Worm (Caenorhabditis elegans) whole organism, early embryonic: ENCODE results near the gene C37H5.5.

ENCODE experiments used
- B0310.2 ChIP-seq: sonication (generic microtip); optimal IDR thresholded peaks from 2 replicates; lab custom pipeline; 2016; ENCODE audit warnings: mild to moderate bottlenecking, missing genetic modification characterization, missing compliant biosample characterization
- F13C5.2 ChIP-seq: sonication (generic microtip); optimal IDR thresholded peaks from 2 replicates; lab custom pipeline; 2017; ENCODE audit warnings: mild to moderate bottlenecking, missing genetic modification characterization, inconsistent platforms, missing compliant biosample characterization
- aly-1 ChIP-seq: sonication (generic microtip); optimal IDR thresholded peaks from 2 replicates; lab custom pipeline; 2016; ENCODE audit warnings: missing genetic modification characterization, missing compliant biosample characterization
- ama-1 ChIP-seq: fragments of 150-350 bp; optimal IDR thresholded peaks from 2 replicates; lab custom pipeline; 2014
- ceh-13 ChIP-seq: fragments of 200-800 bp; sonication (Bioruptor generic); optimal IDR thresholded peaks from 2 replicates; lab custom pipeline; 2018; ENCODE audit warnings: mild to moderate bottlenecking, missing genetic modification characterization, missing compliant biosample characterization
- ceh-36 ChIP-seq: sonication (generic microtip); optimal IDR thresholded peaks from 2 replicates; lab custom pipeline; 2016; ENCODE audit warnings: missing genetic modification characterization, inconsistent platforms, missing compliant biosample characterization
- ets-7 ChIP-seq: sonication (generic microtip); optimal IDR thresholded peaks from 2 replicates; lab custom pipeline; 2016; ENCODE audit warnings: missing genotype, missing genetic modification characterization, missing compliant biosample characterization
- flt-1 ChIP-seq: fragments of 200-800 bp; sonication (Bioruptor generic); IDR thresholded peaks from 2 replicates; pipeline ENCODE4 v1.3.6; 2022; ENCODE audit warnings: missing genetic modification characterization, missing compliant biosample characterization
- hmbx-1 ChIP-seq: sonication (generic microtip); optimal IDR thresholded peaks from 2 replicates; lab custom pipeline; 2016; ENCODE audit warnings: mild to moderate bottlenecking, missing genetic modification characterization, missing compliant biosample characterization
- hmg-4 ChIP-seq: fragments of 200-800 bp; sonication (Bioruptor generic); optimal IDR thresholded peaks from 2 replicates; lab custom pipeline; 2018; ENCODE audit warnings: mild to moderate bottlenecking, missing genetic modification characterization, missing compliant biosample characterization
- hnd-1 ChIP-seq: sonication (generic microtip); optimal IDR thresholded peaks from 2 replicates; lab custom pipeline; 2016; ENCODE audit warnings: missing genetic modification characterization, missing compliant biosample characterization
- pes-1 ChIP-seq: fragments of 200-800 bp; sonication (Bioruptor generic); IDR thresholded peaks from 2 replicates; pipeline ENCODE4 v1.3.6; 2022; ENCODE audit warnings: missing genetic modification reagents, missing genetic modification characterization, missing compliant biosample characterization
- scrt-1 ChIP-seq: fragments of 200-800 bp; sonication (Bioruptor generic); IDR thresholded peaks from 2 replicates; pipeline ENCODE4 v1.3.6; 2022; ENCODE audit warnings: missing genetic modification characterization, missing compliant biosample characterization
- sea-1 ChIP-seq: fragments of 200-800 bp; sonication (Bioruptor generic); conservative IDR thresholded peaks from 2 replicates; pipeline ENCODE4 v1.3.6; 2022; ENCODE audit warnings: missing genetic modification characterization, missing compliant biosample characterization
- tbx-11 ChIP-seq: fragments of 200-800 bp; sonication (Bioruptor generic); IDR thresholded peaks from 2 replicates; pipeline ENCODE4 v1.3.6; 2022; ENCODE audit warnings: missing genetic modification characterization, missing compliant biosample characterization
- tbx-37 ChIP-seq: fragments of 200-800 bp; sonication (Bioruptor generic); conservative IDR thresholded peaks from 2 replicates; pipeline ENCODE4 v1.3.6; 2022; ENCODE audit warnings: missing genetic modification reagents, missing genetic modification characterization, missing compliant biosample characterization
- tra-4 ChIP-seq: sonication (generic microtip); optimal IDR thresholded peaks from 2 replicates; lab custom pipeline; 2017; ENCODE audit warnings: missing genetic modification characterization, missing compliant biosample characterization

Gene C37H5.5

ce11 chrV:4806859-4807258, 20.3 kb upstream of the C37H5.5 start:
- TF ChIP-seq hmg-4 (no peak), B0310.2 (no peak), ceh-13 (no peak), ama-1 (lab: Kevin White, UChicago) (no peak), ceh-36 (tag; lab: Kevin White, UChicago) (no peak), ets-7 (tag; lab: Kevin White, UChicago) (no peak), tbx-37 (GFP tag; lab: Robert Waterston, UW) (no peak), aly-1 (tag; lab: Kevin White, UChicago) (no peak), tra-4 (tag; lab: Kevin White, UChicago) (no peak), pes-1 (no peak), flt-1 (no peak), hmbx-1 (tag; lab: Kevin White, UChicago) (no peak), hnd-1 (tag; lab: Kevin White, UChicago) (no peak), sea-1 (no peak), scrt-1 (GFP tag; lab: Robert Waterston, UW) (no peak), tbx-11 (GFP tag; lab: Robert Waterston, UW) (no peak), F13C5.2 (tag; lab: Kevin White, UChicago) (no peak)

DNA sequence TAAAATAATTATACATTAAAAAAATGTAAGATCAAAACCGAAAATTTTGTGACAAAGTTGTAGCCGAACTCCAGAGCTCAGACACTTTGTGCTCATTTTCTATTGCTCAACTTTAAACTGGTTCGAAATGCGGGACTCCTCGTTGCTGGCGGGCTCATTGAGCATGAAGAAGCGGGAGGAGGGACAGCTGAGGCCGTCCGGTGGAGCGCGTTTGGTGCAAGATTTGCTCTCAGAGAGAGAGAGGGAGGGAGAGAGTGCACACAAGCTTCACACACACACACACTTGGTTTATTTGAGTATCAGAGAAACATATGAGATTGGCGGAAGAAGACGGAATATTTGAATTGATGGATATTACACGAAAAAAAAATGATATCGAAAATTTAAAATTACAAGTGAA, 16.5 kb upstream of the C37H5.5 start:
- TF ChIP-seq pes-1: no peak
- peak; percentile 54 for TF ChIP-seq hmg-4

DNA sequence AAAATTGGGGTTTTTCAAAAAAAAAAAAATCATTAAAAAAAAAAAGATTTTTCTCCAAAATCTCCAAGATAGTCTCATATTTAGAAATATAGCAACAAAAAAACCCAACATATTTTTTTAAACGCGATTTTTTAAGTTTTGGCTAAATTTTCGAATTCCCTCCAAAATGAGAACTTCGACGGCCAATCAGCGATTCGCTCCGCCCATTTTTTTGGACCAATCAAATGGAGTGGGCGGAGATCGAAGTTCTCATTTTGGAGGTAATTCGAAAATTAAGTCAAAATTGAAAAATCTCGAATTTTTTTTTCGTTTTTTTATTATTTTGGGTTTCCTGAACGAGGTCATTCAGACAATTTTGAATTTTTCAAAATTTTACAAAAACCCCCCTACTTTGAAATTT, 13.3 kb upstream of the C37H5.5 start:
- no peak for TF ChIP-seq ceh-36 (tag; lab: Kevin White, UChicago)
- no peak for TF ChIP-seq tra-4 (tag; lab: Kevin White, UChicago)
- no peak for TF ChIP-seq hnd-1 (tag; lab: Kevin White, UChicago)
- no peak for TF ChIP-seq ceh-13

DNA sequence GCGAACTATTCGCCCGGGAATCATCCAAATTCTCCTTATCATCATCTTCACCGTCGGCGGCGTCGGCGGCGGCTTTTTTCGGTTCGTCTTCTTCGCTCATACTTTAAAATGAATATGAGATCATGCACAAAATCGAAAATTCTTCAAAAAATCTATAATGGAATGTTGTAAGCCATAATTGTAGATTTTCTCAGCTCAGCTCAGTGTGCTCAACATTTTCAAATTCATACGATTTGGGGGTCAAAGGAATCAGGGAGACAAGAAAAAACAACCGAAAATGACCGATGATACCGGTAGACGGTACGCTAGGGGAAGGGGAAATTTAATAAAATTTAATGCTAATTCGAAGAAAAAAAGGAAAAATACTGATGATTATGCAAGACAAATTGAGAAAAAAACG, 8.6 kb upstream of the C37H5.5 start, which contains the start of gene ccep-97:
Gene ccep-97, minus strand, starts transcription at position 101 of the 400 bp plus-strand sequence.
- TF ChIP-seq hnd-1 (tag; lab: Kevin White, UChicago) (no peak), hmbx-1 (tag; lab: Kevin White, UChicago) (no peak), ets-7 (tag; lab: Kevin White, UChicago) (no peak), sea-1 (no peak), flt-1 (no peak), ceh-36 (tag; lab: Kevin White, UChicago) (no peak), tbx-11 (GFP tag; lab: Robert Waterston, UW) (no peak), B0310.2 (no peak), pes-1 (no peak), tbx-37 (GFP tag; lab: Robert Waterston, UW) (no peak), tra-4 (tag; lab: Kevin White, UChicago) (no peak), aly-1 (tag; lab: Kevin White, UChicago) (no peak), hmg-4 (no peak)

ce11 chrV:4820601-4821000, 6.6 kb upstream of the C37H5.5 start:
- TF ChIP-seq tra-4 (tag; lab: Kevin White, UChicago) (no peak), tbx-37 (GFP tag; lab: Robert Waterston, UW) (no peak), aly-1 (tag; lab: Kevin White, UChicago) (no peak), hmbx-1 (tag; lab: Kevin White, UChicago) (no peak), scrt-1 (GFP tag; lab: Robert Waterston, UW) (no peak), sea-1 (no peak), B0310.2 (no peak), ets-7 (tag; lab: Kevin White, UChicago) (no peak), hmg-4 (no peak), ceh-36 (tag; lab: Kevin White, UChicago) (no peak), ama-1 (lab: Kevin White, UChicago) (no peak), pes-1 (no peak), hnd-1 (tag; lab: Kevin White, UChicago) (no peak), tbx-11 (GFP tag; lab: Robert Waterston, UW) (no peak), F13C5.2 (tag; lab: Kevin White, UChicago) (no peak), flt-1 (no peak), ceh-13 (no peak)

- TF ChIP-seq hmbx-1 (tag; lab: Kevin White, UChicago) (no peak), sea-1 (no peak), hnd-1 (tag; lab: Kevin White, UChicago) (no peak), ama-1 (lab: Kevin White, UChicago) (no peak), B0310.2 (no peak), ceh-13 (no peak), tbx-11 (GFP tag; lab: Robert Waterston, UW) (no peak), flt-1 (no peak), aly-1 (tag; lab: Kevin White, UChicago) (no peak), pes-1 (no peak), ets-7 (tag; lab: Kevin White, UChicago) (no peak), ceh-36 (tag; lab: Kevin White, UChicago) (no peak), hmg-4 (no peak), tbx-37 (GFP tag; lab: Robert Waterston, UW) (no peak), scrt-1 (GFP tag; lab: Robert Waterston, UW) (no peak), F13C5.2 (tag; lab: Kevin White, UChicago) (no peak), tra-4 (tag; lab: Kevin White, UChicago) (no peak)
These were observed 3.9 kb upstream of the C37H5.5 start, which contains the start of gene adss-1 for ce11 chrV:4823323-4823682. Gene adss-1, minus strand, starts transcription at chrV:4823423.

DNA sequence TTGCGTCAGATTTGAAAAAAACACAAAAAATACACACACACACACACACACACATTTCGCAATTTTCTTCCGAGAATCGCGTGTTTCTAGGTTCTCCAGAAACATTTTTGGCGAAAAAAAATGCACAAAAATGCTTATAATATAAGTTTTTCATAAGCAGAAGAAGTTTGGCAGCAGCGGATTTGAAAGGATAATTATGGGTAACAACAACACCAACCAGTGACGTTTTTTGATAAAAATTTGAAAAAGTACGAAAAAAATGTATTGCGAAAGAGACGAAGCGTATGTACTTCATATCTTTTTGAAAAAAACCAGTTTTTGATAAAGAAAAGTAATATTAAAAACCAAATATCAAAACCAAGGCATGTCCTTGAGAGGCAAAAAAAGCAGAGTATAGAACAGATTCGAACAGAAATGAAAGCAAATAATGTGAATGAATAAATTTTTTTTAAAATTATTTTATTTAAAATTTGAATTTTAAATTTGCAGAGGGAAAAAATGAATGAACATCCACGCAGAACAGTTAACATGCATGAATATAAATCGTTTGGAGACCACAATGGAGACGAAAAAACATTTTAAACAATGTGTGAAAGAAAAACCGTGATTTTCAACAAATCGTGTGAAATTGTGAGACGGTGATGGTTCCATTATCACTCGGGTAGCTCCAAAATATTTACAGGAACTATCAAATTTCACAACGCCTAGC, 3.3 kb upstream of the C37H5.5 start:
- TF ChIP-seq sea-1 (no peak), hnd-1 (tag; lab: Kevin White, UChicago) (no peak), ceh-36 (tag; lab: Kevin White, UChicago) (no peak), ama-1 (lab: Kevin White, UChicago) (peak; percentile 27), ets-7 (tag; lab: Kevin White, UChicago) (no peak), B0310.2 (no peak)

DNA sequence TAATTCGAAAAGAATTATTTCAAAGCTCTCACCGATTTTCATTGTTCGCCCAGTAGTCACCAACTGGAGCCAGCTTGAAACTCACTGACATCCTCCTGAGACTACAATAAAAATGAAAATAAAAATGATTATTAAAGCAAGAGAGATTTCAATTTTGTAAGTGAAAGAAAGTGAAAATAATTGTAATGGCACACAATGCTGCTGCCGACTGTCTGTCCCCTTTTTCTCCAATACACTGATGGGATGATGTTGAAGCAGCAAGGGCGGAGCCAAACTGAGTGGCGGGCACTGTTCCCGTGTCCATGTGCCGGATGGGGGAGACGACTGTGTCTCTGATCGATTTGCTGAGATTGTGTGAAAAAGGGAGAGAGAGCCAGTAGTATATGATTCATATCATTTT, 7.1 kb downstream of the C37H5.5 start, which contains the start of gene C37H5.14:
Gene C37H5.14, minus strand, starts transcription at position 101 of the 400 bp plus-strand sequence.
- no peak for TF ChIP-seq sea-1
- no peak for TF ChIP-seq hmg-4
- no peak for TF ChIP-seq ceh-36 (tag; lab: Kevin White, UChicago)
- TF ChIP-seq hmbx-1 (tag; lab: Kevin White, UChicago): no peak
- no peak for TF ChIP-seq hnd-1 (tag; lab: Kevin White, UChicago)
- no peak for TF ChIP-seq ama-1 (lab: Kevin White, UChicago)
- no peak for TF ChIP-seq B0310.2
- TF ChIP-seq aly-1 (tag; lab: Kevin White, UChicago): no peak
- TF ChIP-seq F13C5.2 (tag; lab: Kevin White, UChicago): no peak
- no peak for TF ChIP-seq tbx-11 (GFP tag; lab: Robert Waterston, UW)
